Worm (Caenorhabditis elegans) whole organism, young adult: ENCODE measurements around the gene ZC416.2.

ENCODE experiments used
- F22D6.2 ChIP-seq: sonication (generic microtip); optimal IDR thresholded peaks from 2 replicates; lab custom pipeline; 2016; ENCODE audit warnings: mild to moderate bottlenecking, missing genetic modification characterization, missing compliant biosample characterization
- Y53F4B.3 ChIP-seq: fragments of 200-800 bp; sonication (Bioruptor generic); IDR thresholded peaks from 2 replicates; pipeline ENCODE4 v1.3.6; 2022; ENCODE audit warnings: missing genetic modification reagents, missing genetic modification characterization, missing compliant biosample characterization
- ceh-91 ChIP-seq: fragments of 200-800 bp; sonication (Bioruptor generic); IDR thresholded peaks from 2 replicates; pipeline ENCODE4 v1.3.6; 2022; ENCODE audit warnings: missing genetic modification reagents, missing genetic modification characterization, missing compliant biosample characterization
- chd-7 ChIP-seq: sonication (generic microtip); optimal IDR thresholded peaks from 2 replicates; lab custom pipeline; 2016; ENCODE audit warnings: mild to moderate bottlenecking, missing genetic modification characterization, moderate library complexity, missing compliant biosample characterization
- egl-44 ChIP-seq: fragments of 200-800 bp; sonication (Bioruptor generic); IDR thresholded peaks from 2 replicates; pipeline ENCODE4 v1.3.6; 2022; ENCODE audit warnings: missing genetic modification reagents, missing genetic modification characterization, missing compliant biosample characterization
- egrh-3 ChIP-seq: fragments of 200-800 bp; sonication (Bioruptor generic); IDR thresholded peaks from 2 replicates; pipeline ENCODE4 v1.3.6; 2022; ENCODE audit warnings: missing genetic modification reagents, missing genetic modification characterization, missing compliant biosample characterization
- madf-10 ChIP-seq: sonication (generic microtip); optimal IDR thresholded peaks from 2 replicates; lab custom pipeline; 2016; ENCODE audit warnings: mild to moderate bottlenecking, missing genetic modification characterization, missing compliant biosample characterization
- pbrm-1 ChIP-seq: fragments of 200-800 bp; sonication (Bioruptor generic); IDR thresholded peaks from 2 replicates; pipeline ENCODE4 v1.3.6; 2022; ENCODE audit warnings: missing genetic modification reagents, missing genetic modification characterization, missing compliant biosample characterization
- snpc-4 ChIP-seq, 5 experiments: fragments of 150-350 bp in 1 of 5; sonication (generic microtip) in 4 of 5; optimal IDR thresholded peaks; 2 replicates each; lab custom pipeline; 2014 to 2018; ENCODE audit warnings: missing genetic modification characterization in 5 of 5, missing biosample characterization in 3 of 5, antibody characterized with exemption in 2 of 5, mild to moderate bottlenecking in 2 of 5, missing compliant biosample characterization in 2 of 5, missing genotype in 2 of 5, moderate library complexity in 2 of 5, missing genetic modification reagents in 1 of 5
- ztf-3 ChIP-seq: fragments of 200-800 bp; sonication (Bioruptor generic); optimal IDR thresholded peaks from 2 replicates; lab custom pipeline; 2018; ENCODE audit warnings: mild to moderate bottlenecking, missing genetic modification characterization, missing compliant biosample characterization

DNA sequence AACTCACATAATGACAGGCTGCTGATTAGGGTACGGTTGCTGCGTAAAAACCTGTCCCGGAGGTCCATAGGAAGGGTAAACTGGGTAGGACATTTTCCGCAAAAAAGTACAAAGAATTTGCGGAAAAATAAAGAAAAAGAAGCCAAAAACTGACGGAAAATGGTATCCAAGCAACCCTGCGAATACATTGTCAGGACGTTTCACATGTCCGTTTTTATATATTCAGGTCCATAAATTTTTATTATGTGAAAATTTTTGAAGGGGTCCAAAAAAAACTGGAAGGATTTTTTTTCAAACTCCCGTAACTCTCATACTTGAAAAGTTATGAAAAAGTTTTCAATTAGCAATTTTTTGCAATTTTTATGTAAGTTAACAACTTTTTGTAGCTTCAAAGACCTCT, 8.8 kb downstream of the ZC416.2 start, which contains the start of gene CC8.3:
- TF ChIP-seq snpc-4 (GFP tag; optimal IDR thresholded peaks at IDR 0.05; lab: Kevin White, UChicago), result no peak
- TF ChIP-seq snpc-4 (tag; optimal IDR thresholded peaks at IDR 0.05; lab: Kevin White, UChicago), result no peak
- no peak for TF ChIP-seq madf-10 (tag; lab: Kevin White, UChicago)
- no peak for TF ChIP-seq egl-44 (GFP tag; lab: Robert Waterston, UW)
- TF ChIP-seq pbrm-1 (GFP tag; lab: Robert Waterston, UW), result no peak
- no peak for TF ChIP-seq egrh-3 (GFP tag; lab: Robert Waterston, UW)
- TF ChIP-seq ztf-3 (GFP tag; lab: Kevin White, UChicago), result no peak
- no peak for TF ChIP-seq ceh-91 (GFP tag; lab: Robert Waterston, UW)
- TF ChIP-seq chd-7 (tag; lab: Kevin White, UChicago), result no peak
- TF ChIP-seq Y53F4B.3 (GFP tag; lab: Robert Waterston, UW), result no peak
- TF ChIP-seq F22D6.2, result no peak
